Worm (Caenorhabditis elegans) whole organism, L4 larva: ENCODE data around the gene fbxa-120.

Source experiments
- egl-27 ChIP-seq: sonication (generic microtip); optimal IDR thresholded peaks from 3 replicates; lab custom pipeline; 2017; ENCODE audit warnings: missing biosample characterization, missing genetic modification reagents, missing genetic modification characterization
- hmg-1.1 ChIP-seq: fragments of 200-800 bp; sonication (Bioruptor generic); IDR thresholded peaks from 2 replicates; pipeline ENCODE4 v1.3.6; 2022; ENCODE audit warnings: missing genetic modification reagents, missing genetic modification characterization, missing compliant biosample characterization
- pqm-1 ChIP-seq: sonication (generic microtip); optimal IDR thresholded peaks from 2 replicates; lab custom pipeline; 2017; ENCODE audit warnings: missing biosample characterization, missing genetic modification characterization
- skn-1 ChIP-seq: fragments of 150-350 bp; optimal IDR thresholded peaks from 2 replicates; lab custom pipeline; 2014; ENCODE audit warnings: missing biosample characterization, missing genetic modification characterization
- zfp-3 ChIP-seq: fragments of 200-800 bp; sonication (Bioruptor generic); conservative IDR thresholded peaks from 2 replicates; pipeline ENCODE4 v1.3.6; 2022; ENCODE audit warnings: missing genetic modification reagents, missing genetic modification characterization, missing compliant biosample characterization

DNA sequence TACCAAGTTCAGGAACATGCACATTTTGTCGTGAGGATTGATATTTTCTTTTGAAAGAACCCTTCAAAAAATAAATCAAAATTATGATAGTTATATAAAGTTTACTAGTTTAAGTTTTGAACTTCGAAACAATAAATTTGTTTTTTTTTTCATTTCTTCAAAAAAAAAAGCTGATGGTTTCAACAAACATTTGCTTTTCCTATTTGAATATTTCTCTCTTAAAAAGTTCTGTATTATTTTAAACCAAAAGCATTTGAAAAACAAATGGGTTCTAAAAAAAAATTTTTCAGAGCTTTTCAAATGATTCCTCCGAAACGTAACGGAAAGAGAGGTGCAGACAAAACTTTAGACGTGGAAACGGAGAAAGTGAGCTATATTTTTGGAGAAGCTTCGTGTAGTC, 38.0 kb downstream of the fbxa-120 start, which contains the start of gene C53C11.1:
- TF ChIP-seq pqm-1 (no peak), hmg-1.1 (no peak), egl-27 (tag; lab: Kevin White, UChicago) (no peak), skn-1 (tag; lab: Kevin White, UChicago) (no peak), zfp-3 (GFP tag; lab: Robert Waterston, UW) (no peak)
